Fruit fly (Drosophila melanogaster) whole organism, wandering third instar larva: ENCODE measurements around the gene CG16826.

Experiments
- Abd-B ChIP-seq: fragments of >200 bp; optimal IDR thresholded peaks from 2 replicates; lab custom pipeline; 2017; ENCODE audit warnings: missing biosample characterization, missing genetic modification characterization
- CG32264 ChIP-seq: fragments of 200-800 bp; sonication (Bioruptor generic); optimal IDR thresholded peaks from 2 replicates; lab custom pipeline; 2016; ENCODE audit warnings: missing biosample characterization, missing genetic modification characterization
- CG9705 ChIP-seq: fragments of 200-800 bp; sonication (Bioruptor generic); optimal IDR thresholded peaks from 2 replicates; lab custom pipeline; 2018; ENCODE audit warnings: missing biosample characterization, mild to moderate bottlenecking, missing genetic modification characterization
- GATAd ChIP-seq: sonication (Bioruptor generic); optimal IDR thresholded peaks from 2 replicates; lab custom pipeline; 2016; ENCODE audit warnings: missing biosample characterization, missing genetic modification characterization
- HLH106 ChIP-seq: fragments of 200-800 bp; optimal IDR thresholded peaks from 3 replicates; lab custom pipeline; 2019; ENCODE audit warnings: missing biosample characterization, mild to moderate bottlenecking, missing genetic modification characterization, moderate library complexity
- Hnf4 ChIP-seq: fragments of 200-800 bp; sonication (Bioruptor generic); optimal IDR thresholded peaks from 2 replicates; lab custom pipeline; 2016; ENCODE audit warnings: missing biosample characterization, mild to moderate bottlenecking, missing genetic modification characterization
- Hr78 ChIP-seq: fragments of >200 bp; optimal IDR thresholded peaks from 2 replicates; lab custom pipeline; 2017; ENCODE audit warnings: missing biosample characterization, missing genetic modification characterization
- Hr83 ChIP-seq: fragments of 200-300 bp; sonication (Bioruptor generic); optimal IDR thresholded peaks from 2 replicates; lab custom pipeline; 2016; ENCODE audit warnings: missing biosample characterization, mild to moderate bottlenecking, missing genetic modification characterization, moderate library complexity; ENCODE audit not compliant: poor library complexity, severe bottlenecking
- Jra ChIP-seq: sonication (Bioruptor generic); optimal IDR thresholded peaks from 2 replicates; lab custom pipeline; 2016; ENCODE audit warnings: missing biosample characterization, missing genetic modification characterization
- Mio ChIP-seq: sonication (Bioruptor generic); optimal IDR thresholded peaks from 2 replicates; lab custom pipeline; 2016; ENCODE audit warnings: missing biosample characterization, missing genetic modification characterization
- Myc ChIP-seq: fragments of >200 bp; optimal IDR thresholded peaks from 2 replicates; lab custom pipeline; 2017
- N ChIP-seq: fragments of >200 bp; optimal IDR thresholded peaks from 2 replicates; lab custom pipeline; 2018; ENCODE audit warnings: missing biosample characterization, missing external identifiers, missing genetic modification characterization
- OdsH ChIP-seq: fragments of 200-800 bp; sonication (Bioruptor generic); optimal IDR thresholded peaks from 2 replicates; lab custom pipeline; 2016; ENCODE audit warnings: missing biosample characterization, mild to moderate bottlenecking, missing genetic modification characterization
- Rel ChIP-seq, 2 experiments: fragments of 200-800 bp; sonication (Bioruptor generic) in 1 of 2; optimal IDR thresholded peaks; 2 replicates in 1 of 2; 3 replicates in 1 of 2; lab custom pipeline; 2016 to 2019; ENCODE audit warnings: mild to moderate bottlenecking in 2 of 2, missing biosample characterization in 2 of 2, missing genetic modification characterization in 2 of 2, moderate library complexity in 1 of 2
- Sp1 ChIP-seq: fragments of 200-800 bp; sonication (Bioruptor generic); optimal IDR thresholded peaks from 3 replicates; lab custom pipeline; 2019; ENCODE audit warnings: missing biosample characterization, mild to moderate bottlenecking, missing genetic modification characterization, moderate library complexity
- dl ChIP-seq, 2 experiments: fragments of 175-275, 200-275 bp in 1 of 2; fragments of 200-275 bp in 1 of 2; sonication (Bioruptor generic); optimal IDR thresholded peaks; lab custom pipeline; 2018; ENCODE audit warnings: mild to moderate bottlenecking in 2 of 2, missing biosample characterization in 2 of 2, missing genetic modification characterization in 2 of 2, moderate library complexity in 2 of 2; ENCODE audit not compliant: partially characterized antibody in 2 of 2, insufficient read depth in 1 of 2
- dmrt93B ChIP-seq: fragments of 200-800 bp; sonication (Bioruptor generic); optimal IDR thresholded peaks from 2 replicates; lab custom pipeline; 2018; ENCODE audit warnings: missing biosample characterization, mild to moderate bottlenecking, missing genetic modification characterization
- dsf ChIP-seq: sonication (Bioruptor generic); optimal IDR thresholded peaks from 2 replicates; lab custom pipeline; 2016; ENCODE audit warnings: missing biosample characterization, missing genetic modification characterization, borderline replicate concordance
- ey ChIP-seq: fragments of 200-800 bp; sonication (Bioruptor generic); optimal IDR thresholded peaks from 2 replicates; lab custom pipeline; 2016; ENCODE audit warnings: missing biosample characterization, missing genetic modification characterization
- fru ChIP-seq: fragments of 200-800 bp; sonication (Bioruptor generic); optimal IDR thresholded peaks from 3 replicates; lab custom pipeline; 2016; ENCODE audit warnings: missing biosample characterization, mild to moderate bottlenecking, missing genetic modification characterization
- jim ChIP-seq: fragments of 175-275, 200-325 bp; sonication (Bioruptor generic); optimal IDR thresholded peaks from 2 replicates; lab custom pipeline; 2016; ENCODE audit warnings: missing biosample characterization, mild to moderate bottlenecking, missing genetic modification characterization
- lola ChIP-seq: fragments of >200 bp; optimal IDR thresholded peaks from 2 replicates; lab custom pipeline; 2017; ENCODE audit warnings: missing biosample characterization, missing genetic modification characterization
- psq ChIP-seq: fragments of 200-800 bp; sonication (Bioruptor generic); optimal IDR thresholded peaks from 3 replicates; lab custom pipeline; 2017; ENCODE audit warnings: missing biosample characterization, mild to moderate bottlenecking, missing genetic modification characterization, moderate library complexity
- rgr ChIP-seq: fragments of 200-800 bp; sonication (Bioruptor generic); optimal IDR thresholded peaks from 3 replicates; lab custom pipeline; 2016; ENCODE audit warnings: missing biosample characterization, mild to moderate bottlenecking, missing genetic modification characterization
- sage ChIP-seq: fragments of 200-800 bp; sonication (Bioruptor generic); optimal IDR thresholded peaks from 2 replicates; lab custom pipeline; 2016; ENCODE audit warnings: missing biosample characterization, mild to moderate bottlenecking, missing genetic modification characterization
- sv ChIP-seq: fragments of 200-800 bp; sonication (Bioruptor generic); optimal IDR thresholded peaks from 3 replicates; lab custom pipeline; 2016; ENCODE audit warnings: missing biosample characterization, missing genetic modification characterization
- tai ChIP-seq: sonication (Bioruptor generic); optimal IDR thresholded peaks from 2 replicates; lab custom pipeline; 2016; ENCODE audit warnings: missing biosample characterization, missing genetic modification characterization
- usp ChIP-seq: fragments of >200 bp; optimal IDR thresholded peaks from 2 replicates; lab custom pipeline; 2017; ENCODE audit warnings: missing biosample characterization, missing genetic modification characterization
- woc ChIP-seq: sonication (Bioruptor generic); optimal IDR thresholded peaks from 2 replicates; lab custom pipeline; 2016; ENCODE audit warnings: missing biosample characterization, mild to moderate bottlenecking, missing genetic modification characterization

The CG16826 gene

dm6 chr2L:13332736-13333135 is 14.8 kb upstream of the CG16826 start:
- TF ChIP-seq usp (GFP tag; lab: Kevin White, UChicago) (no peak), Hnf4 (no peak), ey (no peak), N (GFP tag; lab: Kevin White, UChicago) (no peak), Sp1 (GFP tag; lab: Kevin White, UChicago) (no peak), dsf (GFP tag; lab: Kevin White, UChicago) (no peak), lola (GFP tag; lab: Kevin White, UChicago) (no peak), jim (GFP tag; lab: Kevin White, UChicago) (no peak), Mio (GFP tag; lab: Kevin White, UChicago) (no peak), GATAd (GFP tag; lab: Kevin White, UChicago) (no peak), Abd-B (GFP tag; lab: Kevin White, UChicago) (no peak), fru (GFP tag; lab: Kevin White, UChicago) (no peak), Rel (GFP tag; optimal IDR thresholded peaks at IDR 0.05; lab: Kevin White, UChicago) (no peak), Rel (tag; optimal IDR thresholded peaks at IDR 0.05; lab: Kevin White, UChicago) (no peak), sv (GFP tag; lab: Kevin White, UChicago) (no peak), Jra (GFP tag; lab: Kevin White, UChicago) (no peak), woc (GFP tag; lab: Kevin White, UChicago) (no peak), rgr (GFP tag; lab: Kevin White, UChicago) (no peak), sage (no peak)

DNA sequence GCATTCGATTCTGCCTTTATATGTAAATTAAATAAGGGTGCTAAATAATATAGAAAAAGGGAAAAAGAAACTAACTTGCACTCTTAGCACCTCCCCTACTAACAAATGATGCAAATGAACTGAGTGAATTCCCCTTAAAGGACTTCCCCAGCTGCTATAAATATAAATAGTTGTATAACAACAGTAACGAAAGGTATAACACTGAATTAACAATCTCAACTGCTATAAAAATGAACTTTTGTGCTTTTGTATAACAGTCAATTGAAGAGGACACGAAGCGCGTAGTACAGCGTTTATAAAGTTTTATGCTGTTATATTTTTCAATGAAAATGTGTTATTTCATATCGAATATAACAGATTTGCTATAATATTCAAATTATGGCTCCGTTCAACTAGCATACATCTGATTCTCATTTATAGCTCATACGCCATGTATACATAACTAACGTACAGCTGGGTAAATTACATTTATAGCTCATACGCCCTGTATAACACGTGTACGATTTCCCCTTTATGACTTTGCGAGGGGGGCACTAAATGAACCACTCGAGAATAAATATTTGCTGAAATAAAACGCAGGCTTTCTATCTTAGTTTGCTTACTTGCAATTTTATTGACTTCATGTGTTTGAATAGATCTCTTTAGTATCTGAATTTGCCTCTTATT is 1.8 kb downstream of the CG16826 start:
- TF ChIP-seq Myc (lab: Kevin White, UChicago) (peak; percentile 37), Jra (GFP tag; lab: Kevin White, UChicago) (no peak)

DNA sequence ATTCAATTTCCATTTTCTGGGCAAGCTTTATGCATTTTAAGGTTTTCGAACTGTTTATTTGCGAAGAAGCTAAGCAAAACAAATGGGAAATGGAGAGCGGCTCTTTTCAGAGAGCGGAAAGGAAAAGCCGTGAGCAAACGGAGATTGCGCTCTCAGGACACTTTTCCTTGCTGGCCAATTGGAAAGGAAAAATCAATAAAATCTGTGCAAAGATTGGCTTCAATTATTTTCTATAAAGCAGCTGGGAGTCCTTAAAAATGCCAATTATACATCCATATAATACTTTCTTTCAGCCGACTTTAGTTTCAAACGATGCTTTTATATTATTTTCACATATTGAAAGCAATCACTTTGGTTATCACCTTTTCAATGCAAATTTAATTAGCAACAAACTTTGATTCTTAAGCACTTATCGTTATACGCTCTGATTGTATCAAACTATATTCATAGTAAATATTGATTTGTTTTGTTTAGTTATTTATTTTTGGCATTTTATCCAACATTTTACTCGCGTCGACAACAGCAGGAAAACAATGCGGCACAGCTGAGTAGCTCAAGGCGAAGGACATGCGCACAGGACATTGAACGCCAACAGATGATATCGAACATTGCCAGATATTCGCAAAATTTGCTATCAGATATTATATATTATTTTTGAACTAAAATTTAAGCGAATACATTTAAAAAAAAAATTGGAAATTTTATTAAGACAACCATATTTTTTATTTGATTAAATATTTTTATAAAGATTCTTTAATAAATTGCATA is 7.2 kb downstream of the CG16826 start, which contains the start of gene CG9395:
Gene CG9395, minus strand, starts transcription at position 494 of the 768 bp plus-strand sequence.
- TF ChIP-seq dmrt93B (GFP tag; lab: Kevin White, UChicago) (no peak), lola (GFP tag; lab: Kevin White, UChicago) (no peak), Hnf4 (no peak), dsf (GFP tag; lab: Kevin White, UChicago) (no peak), dl (GFP tag; optimal IDR thresholded peaks at IDR 0.05; lab: Kevin White, UChicago; ENCODE audit: insufficient read depth in 1 of 2, partially characterized antibody in 2 of 2) (no peak), psq (GFP tag; lab: Kevin White, UChicago) (no peak), CG9705 (GFP tag; lab: Kevin White, UChicago) (no peak), usp (GFP tag; lab: Kevin White, UChicago) (no peak), CG32264 (GFP tag; lab: Kevin White, UChicago) (no peak), Mio (GFP tag; lab: Kevin White, UChicago) (no peak), sv (GFP tag; lab: Kevin White, UChicago) (no peak), HLH106 (tag; lab: Kevin White, UChicago) (no peak)

- no peak for TF ChIP-seq Hr78 (GFP tag; lab: Kevin White, UChicago)
- no peak for TF ChIP-seq rgr (GFP tag; lab: Kevin White, UChicago)
- TF ChIP-seq OdsH (GFP tag; lab: Kevin White, UChicago) = no peak
- TF ChIP-seq CG32264 (GFP tag; lab: Kevin White, UChicago) = no peak
- no peak for TF ChIP-seq Rel (GFP tag; optimal IDR thresholded peaks at IDR 0.05; lab: Kevin White, UChicago)
- no peak for TF ChIP-seq Rel (tag; optimal IDR thresholded peaks at IDR 0.05; lab: Kevin White, UChicago)
- TF ChIP-seq CG9705 (GFP tag; lab: Kevin White, UChicago) = no peak
- TF ChIP-seq sv (GFP tag; lab: Kevin White, UChicago) = no peak
Measured at dm6 chr2L:13361465-13361864, 13.9 kb downstream of the CG16826 start, which contains the start of gene CG9377. TSS of gene CG9377 (minus strand) at chr2L:13361565.

- TF ChIP-seq dl (GFP tag; optimal IDR thresholded peaks at IDR 0.05; lab: Kevin White, UChicago; ENCODE audit: insufficient read depth in 1 of 2, partially characterized antibody in 2 of 2) = no peak
- no peak for TF ChIP-seq Jra (GFP tag; lab: Kevin White, UChicago)
- TF ChIP-seq Hr78 (GFP tag; lab: Kevin White, UChicago) = no peak
- TF ChIP-seq GATAd (GFP tag; lab: Kevin White, UChicago) = no peak
- no peak for TF ChIP-seq HLH106 (tag; lab: Kevin White, UChicago)
- TF ChIP-seq tai (GFP tag; lab: Kevin White, UChicago) = no peak
- no peak for TF ChIP-seq fru (GFP tag; lab: Kevin White, UChicago)
- TF ChIP-seq Hr83 (GFP tag; lab: Kevin White, UChicago) = no peak
- no peak for TF ChIP-seq Rel (GFP tag; optimal IDR thresholded peaks at IDR 0.05; lab: Kevin White, UChicago)
- TF ChIP-seq Rel (tag; optimal IDR thresholded peaks at IDR 0.05; lab: Kevin White, UChicago) = no peak
Measured at dm6 chr2L:13362953-13363352, 15.4 kb downstream of the CG16826 start.
